Worm (Caenorhabditis elegans): Measurements from ENCODE around the gene F44E2.10.

F44E2.10 gene

ce11 chrIII:8788690-8789089 lies 42.2 kb downstream of the F44E2.10 start:
- no peak for TF ChIP-seq hlh-30 (tag; optimal IDR thresholded peaks at IDR 0.05; ENCODE audit: insufficient read depth)
- TF ChIP-seq aha-1 (tag) = peak; percentile 84
- no peak for TF ChIP-seq hmg-1.1 (GFP tag; IDR thresholded peaks at IDR 0.05)
- no peak for TF ChIP-seq ceh-20 (GFP tag; IDR thresholded peaks at IDR 0.05)
- no peak for TF ChIP-seq T26A8.4 (GFP tag; IDR thresholded peaks at IDR 0.05)
- TF ChIP-seq tra-1 (GFP tag; IDR thresholded peaks at IDR 0.05) = no peak
- TF ChIP-seq D1046.2 (GFP tag; IDR thresholded peaks at IDR 0.05) = no peak
- TF ChIP-seq set-16 (GFP tag; IDR thresholded peaks at IDR 0.05) = peak; percentile 36; the same call in 1 of the 2 replicates
- no peak for TF ChIP-seq mxl-3 (GFP tag; optimal IDR thresholded peaks at IDR 0.05)
- TF ChIP-seq lsy-2 (tag; optimal IDR thresholded peaks at IDR 0.05) = peak in 1 of 2 experiments; percentile 8
- TF ChIP-seq madf-5 (GFP tag; IDR thresholded peaks at IDR 0.05) = no peak
- no peak for TF ChIP-seq aly-2 (tag; optimal IDR thresholded peaks at IDR 0.05)

DNA sequence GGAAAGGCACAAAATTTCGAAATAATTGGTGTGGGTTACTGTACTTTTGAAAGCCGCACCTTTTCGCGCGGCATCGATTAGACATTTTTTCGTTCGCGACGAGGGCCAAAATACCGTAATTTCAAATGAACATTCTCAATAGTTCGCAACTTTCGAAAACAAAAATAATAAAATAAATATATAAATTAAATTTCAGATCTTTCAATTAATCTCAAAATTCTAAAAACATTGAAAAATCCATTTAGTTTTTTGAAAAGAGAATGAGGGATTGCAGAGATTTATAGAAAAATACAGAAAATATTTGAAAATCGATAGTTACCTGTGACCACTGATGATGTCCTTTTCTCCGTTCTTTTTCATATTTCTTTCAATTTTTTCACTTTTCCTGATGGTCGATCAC lies 44.8 kb downstream of the F44E2.10 start, which contains the start of gene K02D10.8:
K02D10.8 (plus strand) TSS at position 301 of the 400 bp plus-strand sequence.
- TF ChIP-seq tag-97 (GFP tag; IDR thresholded peaks at IDR 0.05) = no peak
- TF ChIP-seq lin-13 (GFP tag; optimal IDR thresholded peaks at IDR 0.05) = no peak
- TF ChIP-seq tra-1 (GFP tag; IDR thresholded peaks at IDR 0.05) = no peak
- no peak for TF ChIP-seq ztf-11 (tag; optimal IDR thresholded peaks at IDR 0.05)

- TF ChIP-seq madf-5 (GFP tag; IDR thresholded peaks at IDR 0.05) = no peak
- peak; percentile 56 for TF ChIP-seq hmg-1.1 (GFP tag; IDR thresholded peaks at IDR 0.05)
- no peak for TF ChIP-seq sdz-12 (GFP tag; optimal IDR thresholded peaks at IDR 0.05)
- peak; percentile 64 for TF ChIP-seq nhr-11 (tag; optimal IDR thresholded peaks at IDR 0.05)
- TF ChIP-seq F49E8.2 (tag; optimal IDR thresholded peaks at IDR 0.05; ENCODE audit: borderline replicate concordance) = no peak
- TF ChIP-seq gei-8 (GFP tag; optimal IDR thresholded peaks at IDR 0.05) = peak; percentile 78
- TF ChIP-seq mep-1 (tag; optimal IDR thresholded peaks at IDR 0.05) = peak; percentile 56
- TF ChIP-seq cey-2 (tag; optimal IDR thresholded peaks at IDR 0.05; ENCODE audit: borderline replicate concordance, insufficient read depth) = no peak
- TF ChIP-seq daf-8 (GFP tag; IDR thresholded peaks at IDR 0.05) = no peak
- TF ChIP-seq ces-1 (GFP tag; optimal IDR thresholded peaks at IDR 0.05) = no peak
- peak; percentile 31 for TF ChIP-seq dpl-1 (GFP tag; optimal IDR thresholded peaks at IDR 0.05)
- TF ChIP-seq Y48G9A.11 (GFP tag; IDR thresholded peaks at IDR 0.05) = no peak
- TF ChIP-seq nhr-48 (tag; optimal IDR thresholded peaks at IDR 0.05) = no peak
- peak; percentile 96 for TF ChIP-seq aha-1 (tag)
- TF ChIP-seq snpc-4 (tag; optimal IDR thresholded peaks at IDR 0.05) = no peak
- TF ChIP-seq duxl-1 (tag; optimal IDR thresholded peaks at IDR 0.05; ENCODE audit: poor library complexity) = peak; percentile 22
- TF ChIP-seq pha-4 (GFP tag; IDR thresholded peaks at IDR 0.05) = no peak; the same call in 1 of the 2 replicates
- TF ChIP-seq pha-4 (tag; optimal IDR thresholded peaks at IDR 0.05) = no peak
- TF ChIP-seq lsy-2 (tag; optimal IDR thresholded peaks at IDR 0.05) = peak in 1 of 2 experiments; percentile 63
- peak; percentile 64; the same call in 1 of the 2 replicates for TF ChIP-seq F44E2.7 (GFP tag; IDR thresholded peaks at IDR 0.05)
- 0 out of 2 replicates have a peak, but pooled peaks have one; percentile 33 for TF ChIP-seq tra-1 (GFP tag; IDR thresholded peaks at IDR 0.05)
- TF ChIP-seq nhr-102 (tag; optimal IDR thresholded peaks at IDR 0.05) = no peak
- TF ChIP-seq hif-1 (tag; optimal IDR thresholded peaks at IDR 0.05) = peak in 1 of 2 experiments; percentile 48
- no peak for TF ChIP-seq fos-1 (tag; optimal IDR thresholded peaks at IDR 0.05)
- TF ChIP-seq Y105C5A.15 (GFP tag; IDR thresholded peaks at IDR 0.05) = no peak
- no peak for TF ChIP-seq ceh-44 (GFP tag; IDR thresholded peaks at IDR 0.05)
- peak; percentile 47 for TF ChIP-seq mxl-3 (GFP tag; optimal IDR thresholded peaks at IDR 0.05)
- peak; percentile 86 for TF ChIP-seq hlh-11 (tag; optimal IDR thresholded peaks at IDR 0.05)
- TF ChIP-seq nhr-28 (tag; optimal IDR thresholded peaks at IDR 0.05) = peak; percentile 78
- 0 out of 2 replicates have a peak, but pooled peaks have one; percentile 62 for TF ChIP-seq egl-43 (GFP tag; IDR thresholded peaks at IDR 0.05)
- 0 out of 2 replicates have a peak, but pooled peaks have one; percentile 10 for TF ChIP-seq vab-7 (GFP tag; IDR thresholded peaks at IDR 0.05)
- TF ChIP-seq ceh-20 (GFP tag; IDR thresholded peaks at IDR 0.05) = peak; percentile 76; the same call in 1 of the 2 replicates
- peak; percentile 2 to 95 for TF ChIP-seq mdl-1 (tag; optimal IDR thresholded peaks at IDR 0.05)
- peak; percentile 81 for TF ChIP-seq dmd-6 (GFP tag; IDR thresholded peaks at IDR 0.05)
- TF ChIP-seq hlh-30 (tag; optimal IDR thresholded peaks at IDR 0.05; ENCODE audit: insufficient read depth) = peak; percentile 92
- TF ChIP-seq nhr-77 (tag; optimal IDR thresholded peaks at IDR 0.05) = peak; percentile 78
- TF ChIP-seq rbr-2 (tag; optimal IDR thresholded peaks at IDR 0.05) = peak; percentile 38
- TF ChIP-seq unc-62 (GFP tag; optimal IDR thresholded peaks at IDR 0.05 in 1 of 2) = peak in 1 of 2 experiments; percentile 62
- no peak for TF ChIP-seq unc-62 (tag; optimal IDR thresholded peaks at IDR 0.05)
Observed at ce11 chrIII:8785426-8785825, 45.5 kb downstream of the F44E2.10 start.
